Worm (Caenorhabditis elegans) whole organism, L3 larva: ENCODE data around the gene C33D9.10.

Experiments
- aly-2 ChIP-seq: fragments of 150-350 bp; optimal IDR thresholded peaks from 2 replicates; lab custom pipeline; 2014; ENCODE audit warnings: missing biosample characterization, missing genetic modification characterization
- elt-1 ChIP-seq: fragments of 150-350 bp; optimal IDR thresholded peaks from 2 replicates; lab custom pipeline; 2014; ENCODE audit warnings: missing biosample characterization, missing genetic modification characterization
- elt-3 ChIP-seq, 3 experiments: fragments of 150-350 bp in 1 of 3; sonication (generic microtip) in 2 of 3; optimal IDR thresholded peaks; 2 replicates in 2 of 3; 4 replicates in 1 of 3; lab custom pipeline; 2014 to 2017; ENCODE audit warnings: missing biosample characterization in 3 of 3, missing genetic modification characterization in 3 of 3
- fkh-10 ChIP-seq: sonication (generic microtip); optimal IDR thresholded peaks from 2 replicates; lab custom pipeline; 2017; ENCODE audit warnings: missing biosample characterization, missing genetic modification reagents, missing genetic modification characterization
- lin-39 ChIP-seq: fragments of 150-350 bp; optimal IDR thresholded peaks from 2 replicates; lab custom pipeline; 2018; ENCODE audit warnings: missing biosample characterization, missing genetic modification reagents, missing genetic modification characterization
- mdl-1 ChIP-seq: fragments of 150-350 bp; optimal IDR thresholded peaks from 2 replicates; lab custom pipeline; 2014; ENCODE audit warnings: missing biosample characterization, missing genetic modification characterization
- nhr-11 ChIP-seq: fragments of 150-350 bp; optimal IDR thresholded peaks from 2 replicates; lab custom pipeline; 2014; ENCODE audit warnings: missing biosample characterization, missing genetic modification characterization
- nhr-43 ChIP-seq: sonication (generic microtip); optimal IDR thresholded peaks from 2 replicates; lab custom pipeline; 2016; ENCODE audit warnings: mild to moderate bottlenecking, missing genetic modification characterization, missing compliant biosample characterization; ENCODE audit not compliant: poor library complexity, severe bottlenecking
- nhr-77 ChIP-seq: fragments of 150-350 bp; optimal IDR thresholded peaks from 2 replicates; lab custom pipeline; 2014; ENCODE audit warnings: missing biosample characterization, missing genetic modification characterization
- pha-4 ChIP-seq: fragments of 150-350 bp; optimal IDR thresholded peaks from 2 replicates; lab custom pipeline; 2014; ENCODE audit warnings: missing biosample characterization, missing genetic modification reagents, missing genetic modification characterization
- unc-62 ChIP-seq: fragments of 150-350 bp; sonication (generic microtip); optimal IDR thresholded peaks from 4 replicates; lab custom pipeline; 2014; ENCODE audit warnings: missing biosample characterization, missing genetic modification reagents, missing genetic modification characterization

ce11 chrIV:8772800-8773256 is 15.1 kb downstream of the C33D9.10 start, which contains the start of gene F20C5.6:
- TF ChIP-seq fkh-10 (GFP tag; lab: Kevin White, UChicago) (no peak), elt-1 (tag; lab: Kevin White, UChicago) (no peak), unc-62 (GFP tag; lab: Kevin White, UChicago) (no peak), aly-2 (tag; lab: Kevin White, UChicago) (no peak), nhr-43 (tag; lab: Kevin White, UChicago) (no peak), nhr-77 (tag; lab: Kevin White, UChicago) (no peak), lin-39 (tag; lab: Kevin White, UChicago) (no peak), nhr-11 (tag; lab: Kevin White, UChicago) (no peak), mdl-1 (tag; lab: Kevin White, UChicago) (no peak), elt-3 (tag; optimal IDR thresholded peaks at IDR 0.05; lab: Kevin White, UChicago) (no peak), pha-4 (no peak)
